Worm (Caenorhabditis elegans) whole organism, mixed stage, embryonic: Measurements from ENCODE around the gene cogc-2.

ENCODE experiments used
- ceh-39 ChIP-seq: fragments of 150-350 bp; optimal IDR thresholded peaks from 2 replicates; lab custom pipeline; 2014; ENCODE audit warnings: missing biosample characterization, missing genetic modification characterization
- ceh-43 ChIP-seq: fragments of 200-800 bp; sonication (Bioruptor generic); optimal IDR thresholded peaks from 2 replicates; lab custom pipeline; 2018; ENCODE audit warnings: mild to moderate bottlenecking, missing genetic modification characterization, moderate library complexity, missing compliant biosample characterization
- ces-1 ChIP-seq: fragments of 150-350 bp; optimal IDR thresholded peaks from 2 replicates; lab custom pipeline; 2014; ENCODE audit warnings: missing biosample characterization, missing genetic modification reagents, missing genetic modification characterization
- cnd-1 ChIP-seq: fragments of 200-800 bp; sonication (Bioruptor generic); optimal IDR thresholded peaks from 2 replicates; lab custom pipeline; 2018; ENCODE audit warnings: mild to moderate bottlenecking, missing genetic modification characterization, missing compliant biosample characterization
- lin-32 ChIP-seq: fragments of 200-800 bp; sonication (Bioruptor generic); optimal IDR thresholded peaks from 2 replicates; lab custom pipeline; 2018; ENCODE audit warnings: mild to moderate bottlenecking, missing genetic modification characterization, missing compliant biosample characterization
- mab-5 ChIP-seq: fragments of 150-350 bp; optimal IDR thresholded peaks from 2 replicates; lab custom pipeline; 2014; ENCODE audit warnings: missing biosample characterization, missing genetic modification characterization
- mep-1 ChIP-seq: fragments of 150-350 bp; optimal IDR thresholded peaks from 2 replicates; lab custom pipeline; 2017; ENCODE audit warnings: missing biosample characterization, missing genetic modification reagents, missing genetic modification characterization, inconsistent platforms
- mls-2 ChIP-seq: sonication (generic microtip); optimal IDR thresholded peaks from 2 replicates; lab custom pipeline; 2016; ENCODE audit warnings: mild to moderate bottlenecking, missing genetic modification characterization, moderate library complexity, missing compliant biosample characterization
- nhr-12 ChIP-seq: fragments of 150-350 bp; optimal IDR thresholded peaks from 2 replicates; lab custom pipeline; 2014; ENCODE audit warnings: missing biosample characterization, missing genetic modification characterization
- nhr-2 ChIP-seq: fragments of 150-350 bp; optimal IDR thresholded peaks from 2 replicates; lab custom pipeline; 2014; ENCODE audit warnings: missing biosample characterization, missing genetic modification characterization
- nhr-28 ChIP-seq: fragments of 150-350 bp; optimal IDR thresholded peaks from 2 replicates; lab custom pipeline; 2014; ENCODE audit warnings: missing biosample characterization, missing genetic modification characterization
- snpc-4 ChIP-seq: fragments of 150-350 bp; optimal IDR thresholded peaks from 2 replicates; lab custom pipeline; 2014; ENCODE audit warnings: missing biosample characterization, missing genetic modification characterization
- tbx-8 ChIP-seq: fragments of 200-800 bp; sonication (Bioruptor generic); optimal IDR thresholded peaks from 2 replicates; lab custom pipeline; 2018; ENCODE audit warnings: mild to moderate bottlenecking, missing genetic modification characterization, moderate library complexity, missing compliant biosample characterization
- unc-120 ChIP-seq: sonication (generic microtip); optimal IDR thresholded peaks from 2 replicates; lab custom pipeline; 2017; ENCODE audit warnings: missing genetic modification characterization, missing compliant biosample characterization; ENCODE audit not compliant: poor library complexity, severe bottlenecking
- unc-62 ChIP-seq: fragments of 150-350 bp; optimal IDR thresholded peaks from 2 replicates; lab custom pipeline; 2014; ENCODE audit warnings: missing biosample characterization, missing genetic modification reagents, missing genetic modification characterization
- zip-8 ChIP-seq: fragments of 150-350 bp; optimal IDR thresholded peaks from 2 replicates; lab custom pipeline; 2014; ENCODE audit warnings: missing biosample characterization, missing genetic modification characterization
- ztf-11 ChIP-seq: fragments of 150-350 bp; optimal IDR thresholded peaks from 2 replicates; lab custom pipeline; 2014; ENCODE audit warnings: missing biosample characterization, missing genetic modification characterization

The cogc-2 gene

ce11 chrIV:6999206-6999605 lies 40.2 kb downstream of the cogc-2 start, which contains the start of gene C25A8.5:
C25A8.5 (plus strand) TSS chrIV:6999506.
- TF ChIP-seq ceh-43 (GFP tag; lab: Kevin White, UChicago) (no peak), cnd-1 (tag; lab: Kevin White, UChicago) (no peak), nhr-2 (tag; lab: Kevin White, UChicago) (no peak), mab-5 (tag; lab: Kevin White, UChicago) (no peak), nhr-28 (tag; lab: Kevin White, UChicago) (no peak), nhr-12 (tag; lab: Kevin White, UChicago) (no peak), unc-62 (GFP tag; lab: Kevin White, UChicago) (no peak), tbx-8 (GFP tag; lab: Kevin White, UChicago) (no peak)

ce11 chrIV:6997918-6998317 lies 41.5 kb downstream of the cogc-2 start:
- TF ChIP-seq ceh-39 (tag; lab: Kevin White, UChicago), result no peak
- no peak for TF ChIP-seq zip-8 (tag; lab: Kevin White, UChicago)
- TF ChIP-seq lin-32 (GFP tag; lab: Kevin White, UChicago), result peak; percentile 91
- TF ChIP-seq snpc-4 (tag; lab: Kevin White, UChicago), result no peak
- TF ChIP-seq ztf-11, result no peak

ce11 chrIV:6991070-6991469 lies 48.3 kb downstream of the cogc-2 start:
- TF ChIP-seq unc-62 (GFP tag; lab: Kevin White, UChicago) (peak; percentile 64), ces-1 (GFP tag; lab: Kevin White, UChicago) (peak; percentile 13), ztf-11 (no peak), mep-1 (tag; lab: Kevin White, UChicago) (no peak), mls-2 (no peak), unc-120 (tag; lab: Kevin White, UChicago) (peak; percentile 30)
